Worm (Caenorhabditis elegans): ENCODE data around the gene F49F1.15.

The F49F1.15 gene

DNA sequence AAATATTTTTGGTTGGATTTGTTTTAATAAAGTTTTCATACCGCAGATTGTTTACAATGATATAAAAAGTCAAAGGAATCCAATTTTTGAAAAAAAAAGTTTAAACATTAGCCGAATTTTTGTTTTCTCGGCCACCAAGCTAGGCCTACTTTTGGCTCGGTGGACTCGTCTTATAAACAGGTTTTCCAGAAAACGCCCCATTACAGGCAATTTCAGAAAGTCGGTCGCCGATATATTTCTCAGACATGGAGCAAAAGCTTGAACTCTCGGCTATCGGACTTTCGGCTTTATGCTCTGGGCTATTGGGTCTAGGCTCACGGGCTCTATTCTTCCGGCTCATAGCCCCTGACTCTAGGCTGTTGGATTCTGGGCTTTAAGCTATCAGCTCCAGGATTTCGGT is 31.3 kb downstream of the F49F1.15 start:
- no peak for TF ChIP-seq blmp-1 (tag; optimal IDR thresholded peaks at IDR 0.05)
- no peak for TF ChIP-seq nhr-84 (tag; optimal IDR thresholded peaks at IDR 0.05)
- no peak for TF ChIP-seq unc-130 (tag; optimal IDR thresholded peaks at IDR 0.05)

DNA sequence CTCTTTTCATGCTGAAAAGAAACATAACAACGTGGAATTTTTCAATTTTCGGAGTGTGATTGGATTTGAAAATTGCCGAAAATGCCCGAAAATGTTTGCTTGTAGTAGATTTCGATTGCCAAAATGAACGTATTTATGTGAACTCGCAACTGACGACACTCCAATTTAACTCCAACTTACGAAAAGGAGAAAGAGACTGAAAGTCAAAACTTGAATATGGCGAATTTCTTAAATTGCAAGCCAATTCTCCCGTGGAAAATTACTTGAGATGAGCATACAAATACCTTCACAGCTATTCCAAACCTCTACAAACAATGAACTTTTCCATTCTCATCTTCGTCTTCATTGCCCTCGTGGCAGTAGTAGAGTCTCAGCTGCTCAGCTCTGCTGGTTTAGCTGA is 31.8 kb downstream of the F49F1.15 start:
- TF ChIP-seq fos-1 (tag; optimal IDR thresholded peaks at IDR 0.05), result no peak
- no peak for TF ChIP-seq sox-4 (tag; optimal IDR thresholded peaks at IDR 0.05)
- TF ChIP-seq sptf-1 (tag; optimal IDR thresholded peaks at IDR 0.05), result no peak
- TF ChIP-seq mab-9 (GFP tag; IDR thresholded peaks at IDR 0.05), result no peak

DNA sequence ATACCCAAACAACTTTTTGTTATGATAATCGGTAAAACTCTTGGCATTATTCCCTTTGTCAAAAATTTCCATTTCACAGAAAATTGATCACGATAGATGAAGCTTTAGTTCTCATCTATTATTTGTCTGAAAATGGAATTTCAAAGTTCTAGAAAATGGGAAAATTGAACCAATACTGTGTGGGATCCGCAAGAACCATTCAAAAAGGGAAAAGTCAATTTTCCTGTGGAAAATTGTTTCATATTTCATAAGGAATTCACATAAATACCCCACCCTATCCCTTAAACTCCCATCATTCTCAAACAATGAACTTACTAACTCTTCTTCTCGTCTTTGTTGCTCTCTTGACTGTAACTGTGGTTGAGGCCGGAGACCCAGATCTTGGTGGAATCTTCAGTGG is 33.6 kb downstream of the F49F1.15 start, which contains the start of the genes C35B1.9 and C35B1.3:
Gene C35B1.9, minus strand, starts transcription at position 101 of the 400 bp plus-strand sequence.
Gene C35B1.3, plus strand, starts transcription at position 306 of the 400 bp plus-strand sequence.
- TF ChIP-seq elt-3 (tag; optimal IDR thresholded peaks at IDR 0.05) (no peak), snu-23 (GFP tag; optimal IDR thresholded peaks at IDR 0.05) (no peak), unc-62 (GFP tag; optimal IDR thresholded peaks at IDR 0.05) (no peak), nhr-237 (tag; optimal IDR thresholded peaks at IDR 0.05) (no peak), sup-37 (GFP tag; optimal IDR thresholded peaks at IDR 0.05) (no peak), egl-27 (tag; optimal IDR thresholded peaks at IDR 0.05) (no peak), ceh-88 (GFP tag; IDR thresholded peaks at IDR 0.05) (no peak), Y116A8C.19 (tag; optimal IDR thresholded peaks at IDR 0.05; ENCODE audit: borderline replicate concordance) (no peak), ceh-8 (GFP tag; optimal IDR thresholded peaks at IDR 0.05) (no peak), efl-3 (GFP tag; optimal IDR thresholded peaks at IDR 0.05) (no peak)

DNA sequence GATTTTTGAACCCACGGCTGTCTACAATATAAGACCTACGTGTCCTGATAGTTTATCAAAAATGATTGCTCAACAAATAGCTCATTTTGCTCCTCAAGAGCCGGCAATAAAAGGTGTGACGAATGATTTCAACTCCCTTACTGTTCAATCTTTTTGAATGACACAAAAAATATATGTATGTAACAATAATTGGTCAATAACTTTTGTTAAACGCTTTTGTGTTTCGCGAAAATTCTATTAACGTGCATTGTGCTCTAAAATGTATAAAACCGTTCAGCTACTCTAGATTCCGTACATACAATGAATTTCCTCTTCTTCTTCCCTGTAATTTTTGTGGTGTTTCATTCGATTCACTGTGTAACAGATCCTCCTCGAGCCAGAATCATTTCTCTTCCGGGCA is 34.9 kb downstream of the F49F1.15 start, which contains the start of gene C35B1.4:
Gene C35B1.4, plus strand, starts transcription at position 301 of the 400 bp plus-strand sequence.
- no peak for TF ChIP-seq nhr-76 (tag; optimal IDR thresholded peaks at IDR 0.05)
- TF ChIP-seq nhr-71 (tag; optimal IDR thresholded peaks at IDR 0.05), result no peak
- TF ChIP-seq nhr-77 (tag; optimal IDR thresholded peaks at IDR 0.05), result no peak
- no peak for TF ChIP-seq nhr-47 (tag; optimal IDR thresholded peaks at IDR 0.05)

DNA sequence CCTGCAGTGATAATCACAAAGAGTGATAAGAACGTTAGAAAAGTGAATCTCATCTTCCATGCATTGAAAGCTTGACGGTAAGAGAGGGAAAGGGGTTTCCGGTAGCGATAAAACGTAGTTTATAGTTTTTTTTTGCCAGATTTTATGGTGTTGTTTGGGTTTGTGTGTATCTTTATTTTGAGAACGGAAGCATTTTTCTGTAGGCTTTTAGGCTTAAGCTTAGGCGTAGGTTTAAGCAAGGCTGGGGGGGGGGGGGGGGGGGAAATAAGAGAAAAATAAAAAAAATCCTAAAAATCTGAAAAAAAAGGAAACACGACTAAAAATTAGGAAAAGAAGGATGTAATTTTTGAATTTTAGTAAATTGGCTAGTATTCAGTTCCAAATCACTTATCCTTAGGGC is 35.5 kb downstream of the F49F1.15 start, which contains the start of gene C35B1.8:
Gene C35B1.8, minus strand, starts transcription at position 101 of the 400 bp plus-strand sequence.
- no peak for TF ChIP-seq fkh-4 (tag; optimal IDR thresholded peaks at IDR 0.05; ENCODE audit: borderline replicate concordance)
- no peak for TF ChIP-seq swsn-7 (tag; optimal IDR thresholded peaks at IDR 0.05)
- no peak for TF ChIP-seq ets-5 (GFP tag; IDR thresholded peaks at IDR 0.05)
- TF ChIP-seq mab-9 (GFP tag; IDR thresholded peaks at IDR 0.05), result no peak
- no peak for TF ChIP-seq jun-1 (tag; optimal IDR thresholded peaks at IDR 0.05)
- no peak for TF ChIP-seq ama-1 (optimal IDR thresholded peaks at IDR 0.05)
- TF ChIP-seq nhr-28 (tag; optimal IDR thresholded peaks at IDR 0.05), result no peak
- no peak for TF ChIP-seq sup-37 (GFP tag; optimal IDR thresholded peaks at IDR 0.05)
- TF ChIP-seq fos-1 (tag; optimal IDR thresholded peaks at IDR 0.05), result no peak
- no peak for TF ChIP-seq Y116A8C.19 (tag; optimal IDR thresholded peaks at IDR 0.05; ENCODE audit: borderline replicate concordance)

DNA sequence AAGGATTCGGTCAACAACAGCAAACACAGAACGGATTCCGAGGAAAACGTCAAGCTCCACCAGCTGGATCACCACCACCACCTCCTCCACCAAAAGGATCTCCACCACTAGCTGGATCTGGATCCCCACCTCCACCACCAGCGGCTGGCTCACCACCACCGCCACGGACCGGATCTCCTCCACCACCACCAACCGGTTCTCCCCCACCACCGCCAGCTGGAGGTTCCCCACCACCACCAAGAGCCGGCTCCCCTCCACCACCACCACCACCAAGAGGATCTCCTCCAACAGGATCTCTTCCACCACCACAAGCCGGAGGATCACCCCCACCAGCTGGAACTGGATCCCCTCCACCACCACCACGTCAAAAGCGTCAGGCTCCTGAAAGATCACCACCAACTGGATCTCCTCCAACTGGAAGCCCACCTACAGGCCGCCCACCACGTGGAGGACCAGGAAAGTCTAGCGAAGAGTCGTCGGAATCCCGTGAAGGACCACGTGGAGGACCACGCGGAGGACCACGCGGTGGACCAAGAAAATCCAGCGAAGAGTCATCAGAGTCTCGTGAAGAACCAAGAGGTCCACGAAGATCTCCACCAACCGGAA is 37.6 kb downstream of the F49F1.15 start:
- TF ChIP-seq lin-13 (GFP tag; optimal IDR thresholded peaks at IDR 0.05), result no peak
- no peak for TF ChIP-seq ets-5 (GFP tag; IDR thresholded peaks at IDR 0.05)
- no peak for TF ChIP-seq efl-1 (optimal IDR thresholded peaks at IDR 0.05)
- peak in 1 of 2 experiments; percentile 15 for TF ChIP-seq efl-1 (GFP tag; optimal IDR thresholded peaks at IDR 0.05 in 1 of 2)
- peak; percentile 44 for TF ChIP-seq ceh-8 (GFP tag; optimal IDR thresholded peaks at IDR 0.05)

DNA sequence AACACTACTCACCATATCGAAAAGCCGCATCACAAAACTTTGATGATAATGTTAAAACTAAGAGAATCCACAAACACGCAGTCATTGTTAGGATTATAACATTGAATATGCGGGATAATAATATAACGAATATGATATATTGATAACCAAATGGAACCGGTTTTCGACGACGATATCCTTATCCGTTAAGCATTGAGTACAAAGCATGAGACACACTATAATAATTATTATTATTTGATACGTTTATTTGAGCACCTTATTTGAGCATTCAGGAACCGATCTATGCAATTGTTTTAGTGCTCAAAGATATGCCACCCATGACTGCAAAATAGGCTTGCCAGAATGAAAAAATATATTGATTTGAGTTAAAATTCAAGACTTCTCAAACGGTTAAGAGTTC is 39.8 kb downstream of the F49F1.15 start, which contains the start of gene W03D2.9:
Gene W03D2.9, minus strand, starts transcription at position 101 of the 400 bp plus-strand sequence.
- TF ChIP-seq ceh-88 (GFP tag; IDR thresholded peaks at IDR 0.05), result no peak
- TF ChIP-seq pqm-1 (tag; optimal IDR thresholded peaks at IDR 0.05), result no peak
- TF ChIP-seq rnt-1 (tag; optimal IDR thresholded peaks at IDR 0.05), result no peak
- TF ChIP-seq sox-4 (tag; optimal IDR thresholded peaks at IDR 0.05), result no peak
- no peak for TF ChIP-seq nhr-84 (tag; optimal IDR thresholded peaks at IDR 0.05)
- TF ChIP-seq tbx-2 (tag; optimal IDR thresholded peaks at IDR 0.05), result no peak
- TF ChIP-seq vab-15 (tag; optimal IDR thresholded peaks at IDR 0.05), result no peak
- TF ChIP-seq ces-1 (GFP tag; optimal IDR thresholded peaks at IDR 0.05), result no peak
- TF ChIP-seq alr-1 (tag; optimal IDR thresholded peaks at IDR 0.05; ENCODE audit: borderline replicate concordance), result no peak
- no peak for TF ChIP-seq ceh-8 (GFP tag; optimal IDR thresholded peaks at IDR 0.05)
- no peak for TF ChIP-seq unc-130 (tag; optimal IDR thresholded peaks at IDR 0.05)
- no peak for TF ChIP-seq nhr-76 (tag; optimal IDR thresholded peaks at IDR 0.05)
- no peak for TF ChIP-seq egl-13 (tag; optimal IDR thresholded peaks at IDR 0.05)
- TF ChIP-seq nhr-11 (tag; optimal IDR thresholded peaks at IDR 0.05), result no peak
- TF ChIP-seq sptf-1 (tag; optimal IDR thresholded peaks at IDR 0.05), result no peak
